Fruit fly (Drosophila melanogaster) whole organism, embryonic: ENCODE results near the gene Tsf2.

Experiments
- Bdp1 ChIP-seq: fragments of 200-800 bp; sonication (Bioruptor generic); optimal IDR thresholded peaks from 3 replicates; lab custom pipeline; 2016; ENCODE audit warnings: missing biosample characterization, missing genetic modification characterization
- Blimp-1 ChIP-seq: fragments of 200-800 bp; sonication (Bioruptor generic); optimal IDR thresholded peaks from 3 replicates; lab custom pipeline; 2018; ENCODE audit warnings: missing biosample characterization, missing genetic modification characterization, mild to moderate bottlenecking, moderate library complexity, missing genetic modification reagents
- BtbVII ChIP-seq: fragments of 200-800 bp; sonication (Bioruptor generic); optimal IDR thresholded peaks from 3 replicates; lab custom pipeline; 2017; ENCODE audit warnings: missing biosample characterization, mild to moderate bottlenecking, missing genetic modification characterization
- CG10565 ChIP-seq: fragments of 200-800 bp; sonication (Bioruptor generic); optimal IDR thresholded peaks from 3 replicates; lab custom pipeline; 2016; ENCODE audit warnings: missing biosample characterization, mild to moderate bottlenecking, missing genetic modification characterization
- CG12104 ChIP-seq: fragments of 200-800 bp; sonication (Bioruptor generic); optimal IDR thresholded peaks from 3 replicates; lab custom pipeline; 2016; ENCODE audit warnings: missing biosample characterization, missing genetic modification characterization
- CG14014 ChIP-seq: fragments of 200-800 bp; sonication (Bioruptor generic); IDR thresholded peaks from 2 replicates; pipeline ENCODE4 v1.3.6; 2022; ENCODE audit warnings: missing biosample characterization, missing genetic modification characterization
- CG16779 ChIP-seq: fragments of 200-800 bp; sonication (Bioruptor generic); IDR thresholded peaks from 2 replicates; pipeline ENCODE4 v1.3.6; 2022; ENCODE audit warnings: missing biosample characterization, missing genetic modification characterization
- CG3995 ChIP-seq: fragments of 200-800 bp; sonication (Bioruptor generic); optimal IDR thresholded peaks from 3 replicates; lab custom pipeline; 2016; ENCODE audit warnings: missing biosample characterization, missing genetic modification characterization
- CG4282 ChIP-seq: fragments of 200-800 bp; sonication (Bioruptor generic); optimal IDR thresholded peaks from 2 replicates; lab custom pipeline; 2016; ENCODE audit warnings: missing biosample characterization, missing genetic modification characterization
- CG4328 ChIP-seq: fragments of 200-800 bp; sonication (Bioruptor generic); optimal IDR thresholded peaks from 3 replicates; lab custom pipeline; 2017; ENCODE audit warnings: missing biosample characterization, missing genetic modification reagents, missing genetic modification characterization
- CG43689 ChIP-seq: fragments of 200-800 bp; sonication (Bioruptor generic); IDR thresholded peaks from 2 replicates; pipeline ENCODE4 v1.3.6; 2022; ENCODE audit warnings: missing biosample characterization, missing genetic modification characterization
- CG4404 ChIP-seq: fragments of 200-800 bp; sonication (Bioruptor generic); IDR thresholded peaks from 2 replicates; pipeline ENCODE4 v1.3.6; 2022; ENCODE audit warnings: missing biosample characterization, missing genetic modification characterization
- CG4617 ChIP-seq: fragments of 200-800 bp; sonication (Bioruptor generic); optimal IDR thresholded peaks from 3 replicates; lab custom pipeline; 2016; ENCODE audit warnings: missing biosample characterization, missing genetic modification characterization, borderline replicate concordance
- CG5245 ChIP-seq: fragments of 200-800 bp; sonication (Bioruptor generic); optimal IDR thresholded peaks from 3 replicates; lab custom pipeline; 2016; ENCODE audit warnings: missing biosample characterization, missing genetic modification characterization
- CG6813 ChIP-seq: fragments of 200-800 bp; sonication (Bioruptor generic); optimal IDR thresholded peaks from 2 replicates; lab custom pipeline; 2017; ENCODE audit warnings: missing biosample characterization, missing genetic modification characterization, mild to moderate bottlenecking, moderate library complexity, missing genetic modification reagents
- CG7987 ChIP-seq: fragments of 200-800 bp; sonication (Bioruptor generic); optimal IDR thresholded peaks from 2 replicates; lab custom pipeline; 2018; ENCODE audit warnings: missing biosample characterization, mild to moderate bottlenecking, missing genetic modification characterization, moderate library complexity
- CG8089 ChIP-seq: fragments of 200-800 bp; sonication (Bioruptor generic); optimal IDR thresholded peaks from 3 replicates; lab custom pipeline; 2016; ENCODE audit warnings: missing biosample characterization, missing genetic modification characterization
- CG9215 ChIP-seq: fragments of 200-800 bp; sonication (Bioruptor generic); IDR thresholded peaks from 2 replicates; pipeline ENCODE4 v1.3.6; 2022; ENCODE audit warnings: missing biosample characterization, missing genetic modification characterization
- Camta ChIP-seq: fragments of 200-800 bp; sonication (Bioruptor generic); optimal IDR thresholded peaks from 2 replicates; lab custom pipeline; 2016; ENCODE audit warnings: missing biosample characterization, missing genetic modification characterization
- CrebB ChIP-seq: fragments of 200-800 bp; sonication (Bioruptor generic); optimal IDR thresholded peaks from 3 replicates; lab custom pipeline; 2018; ENCODE audit warnings: missing biosample characterization, mild to moderate bottlenecking, missing genetic modification characterization
- GATAe ChIP-seq: fragments of 200-800 bp; sonication (Bioruptor generic); conservative IDR thresholded peaks from 2 replicates; pipeline ENCODE4 v1.3.6; 2022; ENCODE audit warnings: missing biosample characterization, missing genetic modification characterization
- MTF-1 ChIP-seq: fragments of 200-800 bp; sonication (Bioruptor generic); optimal IDR thresholded peaks from 2 replicates; lab custom pipeline; 2018; ENCODE audit warnings: missing biosample characterization, mild to moderate bottlenecking, missing genetic modification characterization, borderline replicate concordance
- Six4 ChIP-seq: fragments of 200-800 bp; sonication (Bioruptor generic); optimal IDR thresholded peaks from 2 replicates; lab custom pipeline; 2016; ENCODE audit warnings: missing biosample characterization, missing genetic modification characterization
- Sox102F ChIP-seq: fragments of 200-800 bp; sonication (Bioruptor generic); optimal IDR thresholded peaks from 2 replicates; lab custom pipeline; 2018; ENCODE audit warnings: missing biosample characterization, mild to moderate bottlenecking, missing genetic modification characterization, moderate library complexity
- Sry-β ChIP-seq: fragments of 200-800 bp; sonication (Bioruptor generic); optimal IDR thresholded peaks from 2 replicates; lab custom pipeline; 2018; ENCODE audit warnings: missing biosample characterization, mild to moderate bottlenecking, missing genetic modification characterization, moderate library complexity
- Xbp1 ChIP-seq: fragments of 200-800 bp; sonication (Bioruptor generic); optimal IDR thresholded peaks from 3 replicates; lab custom pipeline; 2016; ENCODE audit warnings: missing biosample characterization, mild to moderate bottlenecking, missing genetic modification characterization
- YL-1 ChIP-seq: fragments of 200-800 bp; sonication (Bioruptor generic); optimal IDR thresholded peaks from 3 replicates; lab custom pipeline; 2017; ENCODE audit warnings: missing biosample characterization, mild to moderate bottlenecking, missing genetic modification characterization
- br ChIP-seq: fragments of >200 bp; optimal IDR thresholded peaks from 2 replicates; lab custom pipeline; 2017
- crp ChIP-seq, 2 experiments: fragments of 200-800 bp; sonication (Bioruptor generic); optimal IDR thresholded peaks; 2 replicates in 1 of 2; 3 replicates in 1 of 2; lab custom pipeline; 2017; ENCODE audit warnings: missing biosample characterization in 2 of 2, missing genetic modification characterization in 2 of 2, mild to moderate bottlenecking in 1 of 2, moderate library complexity in 1 of 2
- dmrt11E ChIP-seq: fragments of 200-800 bp; sonication (Bioruptor generic); optimal IDR thresholded peaks from 3 replicates; lab custom pipeline; 2018; ENCODE audit warnings: missing biosample characterization, mild to moderate bottlenecking, missing genetic modification characterization, moderate library complexity
- esg ChIP-seq: fragments of 200-800 bp; sonication (Bioruptor generic); conservative IDR thresholded peaks from 2 replicates; pipeline ENCODE4 v1.3.6; 2022; ENCODE audit warnings: missing biosample characterization, missing genetic modification characterization
- fd96Cb ChIP-seq: fragments of 200-800 bp; sonication (Bioruptor generic); optimal IDR thresholded peaks from 2 replicates; lab custom pipeline; 2018; ENCODE audit warnings: missing biosample characterization, mild to moderate bottlenecking, missing genetic modification characterization, moderate library complexity
- grau ChIP-seq: fragments of 200-800 bp; optimal IDR thresholded peaks from 3 replicates; lab custom pipeline; 2019; ENCODE audit warnings: missing biosample characterization, mild to moderate bottlenecking, missing genetic modification characterization, moderate library complexity
- inv ChIP-seq: fragments of 200-800 bp; sonication (Bioruptor generic); IDR thresholded peaks from 2 replicates; pipeline ENCODE4 v1.3.6; 2022; ENCODE audit warnings: missing biosample characterization, missing genetic modification characterization; ENCODE audit not compliant: partially characterized antibody
- jumu ChIP-seq: fragments of 200-800 bp; sonication (Bioruptor generic); optimal IDR thresholded peaks from 3 replicates; lab custom pipeline; 2016; ENCODE audit warnings: missing biosample characterization, missing genetic modification characterization
- klu ChIP-seq: fragments of 200-800 bp; sonication (Bioruptor generic); IDR thresholded peaks from 2 replicates; pipeline ENCODE4 v1.3.6; 2022; ENCODE audit warnings: missing biosample characterization, missing genetic modification characterization
- org-1 ChIP-seq: fragments of 200-800 bp; sonication (Bioruptor generic); optimal IDR thresholded peaks from 2 replicates; lab custom pipeline; 2017; ENCODE audit warnings: missing biosample characterization, missing genetic modification characterization
- pho ChIP-seq: fragments of 200-800 bp; sonication (Bioruptor generic); optimal IDR thresholded peaks from 2 replicates; lab custom pipeline; 2016; ENCODE audit warnings: missing biosample characterization, missing genetic modification characterization
- pita ChIP-seq: fragments of 200-800 bp; sonication (Bioruptor generic); optimal IDR thresholded peaks from 2 replicates; lab custom pipeline; 2017; ENCODE audit warnings: missing biosample characterization, mild to moderate bottlenecking, missing genetic modification characterization
- pros ChIP-seq: fragments of 200-800 bp; sonication (Bioruptor generic); optimal IDR thresholded peaks from 3 replicates; lab custom pipeline; 2019; ENCODE audit warnings: missing biosample characterization, mild to moderate bottlenecking, missing genetic modification characterization, moderate library complexity
- ro ChIP-seq: fragments of 200-800 bp; sonication (Bioruptor generic); IDR thresholded peaks from 2 replicates; pipeline ENCODE4 v1.3.6; 2022; ENCODE audit warnings: missing biosample characterization, missing genetic modification characterization
- sc ChIP-seq, 3 experiments: fragments of >200 bp in 2 of 3; fragments of 200-800 bp in 1 of 3; sonication (Bioruptor generic) in 1 of 3; optimal IDR thresholded peaks; 2 replicates in 2 of 3; 3 replicates in 1 of 3; lab custom pipeline; 2017; ENCODE audit warnings: mild to moderate bottlenecking in 1 of 3, missing biosample characterization in 1 of 3, missing genetic modification characterization in 1 of 3, missing genetic modification reagents in 1 of 3
- schlank ChIP-seq: fragments of 200-800 bp; sonication (Bioruptor generic); optimal IDR thresholded peaks from 2 replicates; lab custom pipeline; 2018; ENCODE audit warnings: missing biosample characterization, mild to moderate bottlenecking, missing genetic modification characterization
- seq ChIP-seq: fragments of 200-800 bp; sonication (Bioruptor generic); IDR thresholded peaks from 2 replicates; pipeline ENCODE4 v1.3.6; 2022; ENCODE audit warnings: missing biosample characterization, missing genetic modification characterization
- sima ChIP-seq: fragments of 200-800 bp; sonication (Bioruptor generic); optimal IDR thresholded peaks from 2 replicates; lab custom pipeline; 2016; ENCODE audit warnings: missing biosample characterization, missing genetic modification characterization
- trem ChIP-seq: fragments of 200-800 bp; optimal IDR thresholded peaks from 3 replicates; lab custom pipeline; 2019; ENCODE audit warnings: missing biosample characterization, mild to moderate bottlenecking, missing genetic modification characterization, moderate library complexity
- tx ChIP-seq: fragments of 200-800 bp; sonication (Bioruptor generic); optimal IDR thresholded peaks from 2 replicates; lab custom pipeline; 2016; ENCODE audit warnings: missing biosample characterization, missing genetic modification characterization
- wor ChIP-seq: fragments of 200-800 bp; sonication (Bioruptor generic); IDR thresholded peaks from 2 replicates; pipeline ENCODE4 v1.3.6; 2022; ENCODE audit warnings: missing biosample characterization, missing genetic modification characterization
- yki ChIP-seq: fragments of >200 bp; optimal IDR thresholded peaks from 3 replicates; lab custom pipeline; 2018
- zen2 ChIP-seq: fragments of 200-800 bp; sonication (Bioruptor generic); IDR thresholded peaks from 3 replicates; pipeline ENCODE4 v1.3.6; 2022; ENCODE audit warnings: missing biosample characterization, missing genetic modification characterization; ENCODE audit not compliant: partially characterized antibody

The Tsf2 gene

dm6 chr3L:12514762-12515215, 18.7 kb downstream of the Tsf2 start, which contains the start of the genes sti and tral (continued):
- no peak for TF ChIP-seq inv
- TF ChIP-seq esg = peak; percentile 73
- peak; percentile 83 for TF ChIP-seq Sox102F (GFP tag; lab: Kevin White, UChicago)
- TF ChIP-seq GATAe (GFP tag; lab: Robert Waterston, UW) = no peak; the same call in 1 of the 2 replicates
- TF ChIP-seq Blimp-1 (GFP tag; lab: Kevin White, UChicago) = peak; percentile 76
- no peak for TF ChIP-seq zen2 (GFP tag; lab: Robert Waterston, UW)
- TF ChIP-seq CG4328 = peak; percentile 91
- peak; percentile 57; the same call in 1 of the 2 replicates for TF ChIP-seq ro (GFP tag; lab: Robert Waterston, UW)
- TF ChIP-seq crp (GFP tag; optimal IDR thresholded peaks at IDR 0.05; lab: Kevin White, UChicago) = peak in 1 of 2 experiments; percentile 53
- no peak for TF ChIP-seq yki
- TF ChIP-seq seq (GFP tag; lab: Robert Waterston, UW) = peak; percentile 86
- peak; percentile 82 for TF ChIP-seq CG4404
- peak; percentile 89 for TF ChIP-seq CG8089 (GFP tag; lab: Kevin White, UChicago)
- TF ChIP-seq Six4 (GFP tag; lab: Kevin White, UChicago) = peak; percentile 70
- TF ChIP-seq org-1 = peak; percentile 52
- no peak for TF ChIP-seq sc (optimal IDR thresholded peaks at IDR 0.05; lab: Kevin White, UChicago)
- peak; percentile 56 for TF ChIP-seq sc (GFP tag; optimal IDR thresholded peaks at IDR 0.05; lab: Kevin White, UChicago)
- peak; percentile 74 for TF ChIP-seq fd96Cb (tag; lab: Kevin White, UChicago)
- TF ChIP-seq CG10565 (GFP tag; lab: Kevin White, UChicago) = peak; percentile 59
- TF ChIP-seq CG14014 (GFP tag; lab: Robert Waterston, UW) = peak; percentile 87
- TF ChIP-seq CG4282 (GFP tag; lab: Kevin White, UChicago) = peak; percentile 90
- TF ChIP-seq YL-1 (GFP tag; lab: Kevin White, UChicago) = peak; percentile 95
- no peak for TF ChIP-seq pita (GFP tag; lab: Kevin White, UChicago)
- TF ChIP-seq CG4617 = peak; percentile 92
- peak; percentile 91 for TF ChIP-seq Camta
- peak; percentile 24; the same call in 1 of the 2 replicates for TF ChIP-seq CG43689 (GFP tag; lab: Robert Waterston, UW)
- peak; percentile 0 for TF ChIP-seq Sry-β
- TF ChIP-seq CG16779 (GFP tag; lab: Robert Waterston, UW) = 0 out of 2 replicates have a peak, but pooled peaks have one; percentile 50
- peak; percentile 72 for TF ChIP-seq CG6813 (GFP tag; lab: Kevin White, UChicago)
- peak; percentile 4 for TF ChIP-seq MTF-1 (GFP tag; lab: Kevin White, UChicago)
- peak; percentile 84 for TF ChIP-seq Bdp1 (GFP tag; lab: Kevin White, UChicago)
- peak; percentile 86 for TF ChIP-seq CG5245 (GFP tag; lab: Kevin White, UChicago)
- peak; percentile 75 for TF ChIP-seq CrebB (tag; lab: Kevin White, UChicago)
- TF ChIP-seq CG3995 (GFP tag; lab: Kevin White, UChicago) = peak; percentile 66
- no peak for TF ChIP-seq br (lab: Kevin White, UChicago)
- TF ChIP-seq trem (tag; lab: Kevin White, UChicago) = peak; percentile 97
- peak; percentile 94 for TF ChIP-seq Xbp1 (GFP tag; lab: Kevin White, UChicago)
- peak; percentile 75 for TF ChIP-seq dmrt11E
- peak; percentile 61 for TF ChIP-seq BtbVII (GFP tag; lab: Kevin White, UChicago)
- TF ChIP-seq sima = peak; percentile 42
- peak; percentile 72 for TF ChIP-seq klu
- peak; percentile 90 for TF ChIP-seq CG9215 (GFP tag; lab: Robert Waterston, UW)
- TF ChIP-seq CG12104 = peak; percentile 80
- TF ChIP-seq pros = peak; percentile 19
- TF ChIP-seq pho (GFP tag; lab: Kevin White, UChicago) = peak; percentile 95
- peak; percentile 95 for TF ChIP-seq tx (GFP tag; lab: Kevin White, UChicago)
- peak; percentile 65 for TF ChIP-seq wor (GFP tag; lab: Robert Waterston, UW)
- TF ChIP-seq schlank (tag; lab: Kevin White, UChicago) = peak; percentile 72
- TF ChIP-seq grau (tag; lab: Kevin White, UChicago) = peak; percentile 80
- peak; percentile 97 for TF ChIP-seq jumu (GFP tag; lab: Kevin White, UChicago)
- peak; percentile 68 for TF ChIP-seq CG7987 (GFP tag; lab: Kevin White, UChicago)
